Worm (Caenorhabditis elegans) whole organism, early embryonic: ENCODE data around the gene nhr-158.

Experiments
- B0310.2 ChIP-seq: sonication (generic microtip); optimal IDR thresholded peaks from 2 replicates; lab custom pipeline; 2016; ENCODE audit warnings: mild to moderate bottlenecking, missing genetic modification characterization, missing compliant biosample characterization
- F13C5.2 ChIP-seq: sonication (generic microtip); optimal IDR thresholded peaks from 2 replicates; lab custom pipeline; 2017; ENCODE audit warnings: mild to moderate bottlenecking, missing genetic modification characterization, inconsistent platforms, missing compliant biosample characterization
- aly-1 ChIP-seq: sonication (generic microtip); optimal IDR thresholded peaks from 2 replicates; lab custom pipeline; 2016; ENCODE audit warnings: missing genetic modification characterization, missing compliant biosample characterization
- ama-1 ChIP-seq: fragments of 150-350 bp; optimal IDR thresholded peaks from 2 replicates; lab custom pipeline; 2014
- ceh-13 ChIP-seq: fragments of 200-800 bp; sonication (Bioruptor generic); optimal IDR thresholded peaks from 2 replicates; lab custom pipeline; 2018; ENCODE audit warnings: mild to moderate bottlenecking, missing genetic modification characterization, missing compliant biosample characterization
- ceh-36 ChIP-seq: sonication (generic microtip); optimal IDR thresholded peaks from 2 replicates; lab custom pipeline; 2016; ENCODE audit warnings: missing genetic modification characterization, inconsistent platforms, missing compliant biosample characterization
- ets-7 ChIP-seq: sonication (generic microtip); optimal IDR thresholded peaks from 2 replicates; lab custom pipeline; 2016; ENCODE audit warnings: missing genotype, missing genetic modification characterization, missing compliant biosample characterization
- flt-1 ChIP-seq: fragments of 200-800 bp; sonication (Bioruptor generic); IDR thresholded peaks from 2 replicates; pipeline ENCODE4 v1.3.6; 2022; ENCODE audit warnings: missing genetic modification characterization, missing compliant biosample characterization
- hmbx-1 ChIP-seq: sonication (generic microtip); optimal IDR thresholded peaks from 2 replicates; lab custom pipeline; 2016; ENCODE audit warnings: mild to moderate bottlenecking, missing genetic modification characterization, missing compliant biosample characterization
- hmg-4 ChIP-seq: fragments of 200-800 bp; sonication (Bioruptor generic); optimal IDR thresholded peaks from 2 replicates; lab custom pipeline; 2018; ENCODE audit warnings: mild to moderate bottlenecking, missing genetic modification characterization, missing compliant biosample characterization
- hnd-1 ChIP-seq: sonication (generic microtip); optimal IDR thresholded peaks from 2 replicates; lab custom pipeline; 2016; ENCODE audit warnings: missing genetic modification characterization, missing compliant biosample characterization
- pes-1 ChIP-seq: fragments of 200-800 bp; sonication (Bioruptor generic); IDR thresholded peaks from 2 replicates; pipeline ENCODE4 v1.3.6; 2022; ENCODE audit warnings: missing genetic modification reagents, missing genetic modification characterization, missing compliant biosample characterization
- scrt-1 ChIP-seq: fragments of 200-800 bp; sonication (Bioruptor generic); IDR thresholded peaks from 2 replicates; pipeline ENCODE4 v1.3.6; 2022; ENCODE audit warnings: missing genetic modification characterization, missing compliant biosample characterization
- sea-1 ChIP-seq: fragments of 200-800 bp; sonication (Bioruptor generic); conservative IDR thresholded peaks from 2 replicates; pipeline ENCODE4 v1.3.6; 2022; ENCODE audit warnings: missing genetic modification characterization, missing compliant biosample characterization
- tbx-11 ChIP-seq: fragments of 200-800 bp; sonication (Bioruptor generic); IDR thresholded peaks from 2 replicates; pipeline ENCODE4 v1.3.6; 2022; ENCODE audit warnings: missing genetic modification characterization, missing compliant biosample characterization
- tbx-37 ChIP-seq: fragments of 200-800 bp; sonication (Bioruptor generic); conservative IDR thresholded peaks from 2 replicates; pipeline ENCODE4 v1.3.6; 2022; ENCODE audit warnings: missing genetic modification reagents, missing genetic modification characterization, missing compliant biosample characterization
- tra-4 ChIP-seq: sonication (generic microtip); optimal IDR thresholded peaks from 2 replicates; lab custom pipeline; 2017; ENCODE audit warnings: missing genetic modification characterization, missing compliant biosample characterization

The nhr-158 gene

ce11 chrV:3874102-3874744 is at the start of gene nhr-158:
Gene nhr-158 (minus strand): TSS chrV:3874152.
- TF ChIP-seq sea-1 (GFP tag; lab: Robert Waterston, UW) (no peak), hmg-4 (GFP tag; lab: Kevin White, UChicago) (no peak), tbx-11 (no peak), pes-1 (GFP tag; lab: Robert Waterston, UW) (no peak), ceh-13 (GFP tag; lab: Kevin White, UChicago) (no peak), aly-1 (tag; lab: Kevin White, UChicago) (no peak), scrt-1 (GFP tag; lab: Robert Waterston, UW) (no peak)

ce11 chrV:3922547-3922946 is 48.6 kb upstream of the nhr-158 start:
- no peak for TF ChIP-seq B0310.2 (tag; lab: Kevin White, UChicago)
- no peak for TF ChIP-seq ama-1
- no peak for TF ChIP-seq aly-1 (tag; lab: Kevin White, UChicago)
- no peak for TF ChIP-seq tra-4 (tag; lab: Kevin White, UChicago)
- no peak for TF ChIP-seq scrt-1 (GFP tag; lab: Robert Waterston, UW)
- no peak for TF ChIP-seq hnd-1 (tag; lab: Kevin White, UChicago)
- no peak for TF ChIP-seq ceh-36 (tag; lab: Kevin White, UChicago)
- no peak for TF ChIP-seq pes-1 (GFP tag; lab: Robert Waterston, UW)
- no peak for TF ChIP-seq F13C5.2
- TF ChIP-seq hmg-4 (GFP tag; lab: Kevin White, UChicago), result no peak
- no peak for TF ChIP-seq tbx-37 (GFP tag; lab: Robert Waterston, UW)
- no peak for TF ChIP-seq sea-1 (GFP tag; lab: Robert Waterston, UW)
- no peak for TF ChIP-seq ceh-13 (GFP tag; lab: Kevin White, UChicago)
- TF ChIP-seq tbx-11, result no peak
- no peak for TF ChIP-seq ets-7
- TF ChIP-seq hmbx-1, result no peak
- no peak for TF ChIP-seq flt-1 (GFP tag; lab: Robert Waterston, UW)

- TF ChIP-seq hmbx-1 (no peak), ceh-36 (tag; lab: Kevin White, UChicago) (no peak), aly-1 (tag; lab: Kevin White, UChicago) (no peak), tbx-11 (no peak), ama-1 (no peak), scrt-1 (GFP tag; lab: Robert Waterston, UW) (no peak), hnd-1 (tag; lab: Kevin White, UChicago) (no peak), tbx-37 (GFP tag; lab: Robert Waterston, UW) (no peak), F13C5.2 (no peak), ceh-13 (GFP tag; lab: Kevin White, UChicago) (no peak), B0310.2 (tag; lab: Kevin White, UChicago) (no peak), tra-4 (tag; lab: Kevin White, UChicago) (no peak), pes-1 (GFP tag; lab: Robert Waterston, UW) (no peak)
Measured at ce11 chrV:3921635-3922034, 47.7 kb upstream of the nhr-158 start, which contains the start of gene srx-65. Gene srx-65 (plus strand): TSS chrV:3921935.

ce11 chrV:3919289-3919688 is 45.3 kb upstream of the nhr-158 start, which contains the start of gene srx-66:
Gene srx-66 (plus strand): TSS chrV:3919589.
- TF ChIP-seq flt-1 (GFP tag; lab: Robert Waterston, UW), result no peak
- no peak for TF ChIP-seq tbx-11
- no peak for TF ChIP-seq B0310.2 (tag; lab: Kevin White, UChicago)

ce11 chrV:3916480-3916879 is 42.5 kb upstream of the nhr-158 start, which contains the start of gene srx-67:
Gene srx-67 (plus strand): TSS chrV:3916780.
- TF ChIP-seq sea-1 (GFP tag; lab: Robert Waterston, UW) (no peak), pes-1 (GFP tag; lab: Robert Waterston, UW) (no peak), tbx-11 (no peak), aly-1 (tag; lab: Kevin White, UChicago) (no peak), hnd-1 (tag; lab: Kevin White, UChicago) (no peak), tbx-37 (GFP tag; lab: Robert Waterston, UW) (no peak), flt-1 (GFP tag; lab: Robert Waterston, UW) (no peak), hmg-4 (GFP tag; lab: Kevin White, UChicago) (no peak), ets-7 (no peak), ceh-36 (tag; lab: Kevin White, UChicago) (no peak), F13C5.2 (no peak), ceh-13 (GFP tag; lab: Kevin White, UChicago) (no peak), ama-1 (no peak)

- TF ChIP-seq flt-1 (GFP tag; lab: Robert Waterston, UW), result no peak
- TF ChIP-seq ceh-36 (tag; lab: Kevin White, UChicago), result no peak
- no peak for TF ChIP-seq scrt-1 (GFP tag; lab: Robert Waterston, UW)
- no peak for TF ChIP-seq aly-1 (tag; lab: Kevin White, UChicago)
- TF ChIP-seq pes-1 (GFP tag; lab: Robert Waterston, UW), result no peak
- no peak for TF ChIP-seq ama-1
- no peak for TF ChIP-seq ets-7
- TF ChIP-seq ceh-13 (GFP tag; lab: Kevin White, UChicago), result no peak
- TF ChIP-seq hnd-1 (tag; lab: Kevin White, UChicago), result no peak
- TF ChIP-seq tra-4 (tag; lab: Kevin White, UChicago), result no peak
- no peak for TF ChIP-seq tbx-37 (GFP tag; lab: Robert Waterston, UW)
- TF ChIP-seq tbx-11, result no peak
- no peak for TF ChIP-seq hmbx-1
- no peak for TF ChIP-seq B0310.2 (tag; lab: Kevin White, UChicago)
- TF ChIP-seq F13C5.2, result no peak
- TF ChIP-seq hmg-4 (GFP tag; lab: Kevin White, UChicago), result no peak
- no peak for TF ChIP-seq sea-1 (GFP tag; lab: Robert Waterston, UW)
Measured at ce11 chrV:3913131-3913530, 39.2 kb upstream of the nhr-158 start.

- no peak for TF ChIP-seq hmbx-1
- no peak for TF ChIP-seq pes-1 (GFP tag; lab: Robert Waterston, UW)
- no peak for TF ChIP-seq F13C5.2
- no peak for TF ChIP-seq hnd-1 (tag; lab: Kevin White, UChicago)
- TF ChIP-seq tbx-37 (GFP tag; lab: Robert Waterston, UW), result no peak
- TF ChIP-seq sea-1 (GFP tag; lab: Robert Waterston, UW), result no peak
- no peak for TF ChIP-seq ama-1
- no peak for TF ChIP-seq hmg-4 (GFP tag; lab: Kevin White, UChicago)
Measured at ce11 chrV:3912472-3912871, 38.5 kb upstream of the nhr-158 start, which contains the start of gene srx-68. Gene srx-68 (plus strand): TSS chrV:3912772.
